Worm (Caenorhabditis elegans) whole organism, L1 larva: ENCODE results near the gene F58B4.5.

Experiments used
- C04F5.9 ChIP-seq: sonication (generic microtip); optimal IDR thresholded peaks from 2 replicates; lab custom pipeline; 2016; ENCODE audit warnings: missing genetic modification characterization, missing compliant biosample characterization
- C16A3.4 ChIP-seq: fragments of 150-350 bp; optimal IDR thresholded peaks from 2 replicates; lab custom pipeline; 2014; ENCODE audit warnings: missing biosample characterization, missing genetic modification characterization
- F16B12.6 ChIP-seq: fragments of 150-350 bp; optimal IDR thresholded peaks from 2 replicates; lab custom pipeline; 2014; ENCODE audit warnings: missing biosample characterization, missing genetic modification characterization
- aha-1 ChIP-seq: fragments of 150-350 bp; optimal IDR thresholded peaks from 2 replicates; lab custom pipeline; 2014; ENCODE audit warnings: missing biosample characterization, missing genetic modification characterization
- alr-1 ChIP-seq: fragments of 200-800 bp; sonication (Bioruptor generic); optimal IDR thresholded peaks from 2 replicates; lab custom pipeline; 2018; ENCODE audit warnings: borderline replicate concordance, mild to moderate bottlenecking, missing genetic modification characterization, missing compliant biosample characterization
- aly-2 ChIP-seq: fragments of 150-350 bp; optimal IDR thresholded peaks from 2 replicates; lab custom pipeline; 2014; ENCODE audit warnings: missing biosample characterization, missing genetic modification characterization
- blmp-1 ChIP-seq: fragments of 150-350 bp; optimal IDR thresholded peaks from 2 replicates; lab custom pipeline; 2014; ENCODE audit warnings: missing biosample characterization, missing genetic modification characterization
- ceh-82 ChIP-seq, 3 experiments: fragments of 150-350 bp in 1 of 3; sonication (generic microtip) in 2 of 3; optimal IDR thresholded peaks; 2 replicates each; lab custom pipeline; 2014 to 2017; ENCODE audit warnings: missing biosample characterization in 3 of 3, missing genetic modification characterization in 3 of 3
- ceh-88 ChIP-seq: fragments of 200-800 bp; sonication (Bioruptor generic); IDR thresholded peaks from 2 replicates; pipeline ENCODE4 v1.3.6; 2022; ENCODE audit warnings: missing genetic modification characterization, missing compliant biosample characterization
- ceh-90 ChIP-seq: sonication (generic microtip); optimal IDR thresholded peaks from 2 replicates; lab custom pipeline; 2016; ENCODE audit warnings: missing genetic modification characterization, missing compliant biosample characterization
- dpl-1 ChIP-seq, 3 experiments: fragments of 150-350 bp in 2 of 3; sonication (generic microtip) in 1 of 3; optimal IDR thresholded peaks; 2 replicates each; lab custom pipeline; 2014 to 2017; ENCODE audit warnings: missing biosample characterization in 3 of 3, missing genetic modification characterization in 3 of 3, missing genetic modification reagents in 3 of 3
- efl-1 ChIP-seq, 4 experiments: fragments of 150-350 bp; optimal IDR thresholded peaks in 3 of 4; peaks in 1 of 4; 1 replicate in 1 of 4; 2 replicates in 3 of 4; lab custom pipeline; 2014; ENCODE audit warnings: missing biosample characterization in 2 of 4, missing genetic modification characterization in 2 of 4, missing genetic modification reagents in 2 of 4
- egl-13 ChIP-seq: sonication (generic microtip); optimal IDR thresholded peaks from 2 replicates; lab custom pipeline; 2016; ENCODE audit warnings: missing genotype, missing genetic modification reagents, missing genetic modification characterization, missing compliant biosample characterization
- egl-27 ChIP-seq, 2 experiments: fragments of 150-350 bp in 1 of 2; sonication (generic microtip); optimal IDR thresholded peaks; 3 replicates each; lab custom pipeline; 2017 to 2018; ENCODE audit warnings: missing biosample characterization in 2 of 2, missing genetic modification characterization in 2 of 2, missing genetic modification reagents in 2 of 2
- elt-2 ChIP-seq: sonication (generic microtip); optimal IDR thresholded peaks from 2 replicates; lab custom pipeline; 2016; ENCODE audit warnings: missing genetic modification characterization, mild to moderate bottlenecking, inconsistent platforms, missing compliant biosample characterization, missing genetic modification reagents
- elt-3 ChIP-seq, 6 experiments: fragments of 150-350 bp in 1 of 6; sonication (generic microtip); optimal IDR thresholded peaks; 2 replicates each; lab custom pipeline; 2017 to 2018; ENCODE audit warnings: missing biosample characterization in 6 of 6, missing genetic modification characterization in 6 of 6, inconsistent platforms in 1 of 6
- fkh-10 ChIP-seq: sonication (generic microtip); optimal IDR thresholded peaks from 2 replicates; lab custom pipeline; 2017; ENCODE audit warnings: missing biosample characterization, missing genetic modification reagents, missing genetic modification characterization
- grh-1 ChIP-seq: fragments of 200-800 bp; sonication (Bioruptor generic); IDR thresholded peaks from 2 replicates; pipeline ENCODE4 v1.3.6; 2022; ENCODE audit warnings: missing genetic modification reagents, missing genetic modification characterization, missing compliant biosample characterization
- hlh-17 ChIP-seq: fragments of 200-800 bp; sonication (Bioruptor generic); optimal IDR thresholded peaks from 2 replicates; lab custom pipeline; 2018; ENCODE audit warnings: missing genetic modification characterization, mild to moderate bottlenecking, missing compliant biosample characterization, moderate library complexity, borderline replicate concordance
- hlh-4 ChIP-seq: sonication (generic microtip); optimal IDR thresholded peaks from 2 replicates; lab custom pipeline; 2016; ENCODE audit warnings: mild to moderate bottlenecking, missing genetic modification characterization, missing compliant biosample characterization
- irx-1 ChIP-seq: sonication (generic microtip); optimal IDR thresholded peaks from 2 replicates; lab custom pipeline; 2016; ENCODE audit warnings: missing genetic modification characterization, missing compliant biosample characterization
- lin-13 ChIP-seq: fragments of 150-350 bp; optimal IDR thresholded peaks from 2 replicates; lab custom pipeline; 2014; ENCODE audit warnings: missing biosample characterization, missing genetic modification reagents, missing genetic modification characterization
- lin-14 ChIP-seq: fragments of 200-800 bp; sonication (Bioruptor generic); optimal IDR thresholded peaks from 2 replicates; lab custom pipeline; 2018; ENCODE audit warnings: mild to moderate bottlenecking, missing genetic modification characterization, moderate library complexity, missing compliant biosample characterization
- lin-15B ChIP-seq: fragments of 150-350 bp; sonication (generic microtip); optimal IDR thresholded peaks from 3 replicates; lab custom pipeline; 2014; ENCODE audit warnings: missing biosample characterization, missing genetic modification characterization
- lin-39 ChIP-seq: fragments of 150-350 bp; optimal IDR thresholded peaks from 2 replicates; lab custom pipeline; 2014; ENCODE audit warnings: missing biosample characterization, missing genetic modification reagents, missing genetic modification characterization
- mab-9 ChIP-seq: fragments of 200-800 bp; sonication (Bioruptor generic); IDR thresholded peaks from 2 replicates; pipeline ENCODE4 v1.3.6; 2022; ENCODE audit warnings: missing genetic modification reagents, missing genetic modification characterization, missing compliant biosample characterization
- mef-2 ChIP-seq: fragments of 150-350 bp; optimal IDR thresholded peaks from 2 replicates; lab custom pipeline; 2014; ENCODE audit warnings: missing biosample characterization, missing genetic modification characterization
- mep-1 ChIP-seq: fragments of 150-350 bp; optimal IDR thresholded peaks from 2 replicates; lab custom pipeline; 2014; ENCODE audit warnings: missing biosample characterization, missing genetic modification characterization
- nhr-19 ChIP-seq: fragments of 200-800 bp; sonication (Bioruptor generic); conservative IDR thresholded peaks from 2 replicates; pipeline ENCODE4 v1.3.6; 2022; ENCODE audit warnings: missing genetic modification characterization, missing compliant biosample characterization
- nhr-20 ChIP-seq: sonication (generic microtip); optimal IDR thresholded peaks from 2 replicates; lab custom pipeline; 2016; ENCODE audit warnings: mild to moderate bottlenecking, missing genetic modification characterization, missing compliant biosample characterization
- nhr-237 ChIP-seq: fragments of 150-350 bp; optimal IDR thresholded peaks from 2 replicates; lab custom pipeline; 2014; ENCODE audit warnings: missing biosample characterization, missing genetic modification characterization
- nhr-28 ChIP-seq: fragments of 150-350 bp; optimal IDR thresholded peaks from 2 replicates; lab custom pipeline; 2014; ENCODE audit warnings: missing biosample characterization, missing genetic modification characterization
- nhr-71 ChIP-seq: sonication (generic microtip); optimal IDR thresholded peaks from 2 replicates; lab custom pipeline; 2016; ENCODE audit warnings: mild to moderate bottlenecking, missing genetic modification characterization, moderate library complexity, missing compliant biosample characterization
- nhr-84 ChIP-seq: sonication (generic microtip); optimal IDR thresholded peaks from 2 replicates; lab custom pipeline; 2017; ENCODE audit warnings: missing biosample characterization, missing genetic modification characterization
- nhr-85 ChIP-seq: sonication (generic microtip); peaks from one replicate; lab custom pipeline; 2016; ENCODE audit warnings: missing genetic modification characterization, inconsistent platforms, missing compliant biosample characterization
- nhr-90 ChIP-seq: sonication (generic microtip); optimal IDR thresholded peaks from 2 replicates; lab custom pipeline; 2016; ENCODE audit warnings: mild to moderate bottlenecking, missing genetic modification characterization, missing compliant biosample characterization; ENCODE audit not compliant: poor library complexity
- pax-3 ChIP-seq: fragments of 200-800 bp; sonication (Bioruptor generic); optimal IDR thresholded peaks from 2 replicates; lab custom pipeline; 2018; ENCODE audit warnings: mild to moderate bottlenecking, missing genetic modification characterization, moderate library complexity, missing compliant biosample characterization
- skn-1 ChIP-seq: fragments of 150-350 bp; optimal IDR thresholded peaks from 2 replicates; lab custom pipeline; 2014; ENCODE audit warnings: missing biosample characterization, missing genetic modification characterization
- snu-23 ChIP-seq: sonication (generic microtip); optimal IDR thresholded peaks from 2 replicates; lab custom pipeline; 2016; ENCODE audit warnings: missing genetic modification characterization, missing compliant biosample characterization
- sox-4 ChIP-seq: sonication (generic microtip); optimal IDR thresholded peaks from 2 replicates; lab custom pipeline; 2016; ENCODE audit warnings: missing genetic modification characterization, missing compliant biosample characterization
- sptf-1 ChIP-seq: fragments of 150-350 bp; optimal IDR thresholded peaks from 2 replicates; lab custom pipeline; 2014; ENCODE audit warnings: missing biosample characterization, missing genetic modification characterization
- swsn-7 ChIP-seq: sonication (generic microtip); optimal IDR thresholded peaks from 2 replicates; lab custom pipeline; 2016; ENCODE audit warnings: missing genetic modification characterization, missing compliant biosample characterization
- tlp-1 ChIP-seq: fragments of 150-350 bp; optimal IDR thresholded peaks from 2 replicates; lab custom pipeline; 2014; ENCODE audit warnings: missing biosample characterization, missing genetic modification characterization
- unc-130 ChIP-seq: fragments of 150-350 bp; optimal IDR thresholded peaks from 2 replicates; lab custom pipeline; 2017; ENCODE audit warnings: missing biosample characterization, missing genetic modification characterization, inconsistent platforms
- unc-30 ChIP-seq: sonication (generic microtip); optimal IDR thresholded peaks from 2 replicates; lab custom pipeline; 2017; ENCODE audit warnings: missing biosample characterization, missing genetic modification characterization
- unc-86 ChIP-seq: sonication (generic microtip); optimal IDR thresholded peaks from 2 replicates; lab custom pipeline; 2016; ENCODE audit warnings: missing genetic modification characterization, missing compliant biosample characterization
- xbp-1 ChIP-seq: sonication (generic microtip); optimal IDR thresholded peaks from 2 replicates; lab custom pipeline; 2016; ENCODE audit warnings: missing genetic modification characterization, missing compliant biosample characterization
- zag-1 ChIP-seq: fragments of 150-350 bp; optimal IDR thresholded peaks from 2 replicates; lab custom pipeline; 2014; ENCODE audit warnings: missing biosample characterization, missing genetic modification characterization
- zip-4 ChIP-seq: fragments of 200-800 bp; sonication (Bioruptor generic); optimal IDR thresholded peaks from 2 replicates; lab custom pipeline; 2018; ENCODE audit warnings: mild to moderate bottlenecking, missing genetic modification characterization, moderate library complexity, missing compliant biosample characterization
- ztf-11 ChIP-seq, 2 experiments: sonication (generic microtip); optimal IDR thresholded peaks; 2 replicates each; lab custom pipeline; 2016 to 2017; ENCODE audit warnings: missing genetic modification characterization in 2 of 2, missing biosample characterization in 1 of 2, missing compliant biosample characterization in 1 of 2
- ztf-4 ChIP-seq: fragments of 150-350 bp; optimal IDR thresholded peaks from 2 replicates; lab custom pipeline; 2014; ENCODE audit warnings: missing biosample characterization, missing genetic modification characterization

F58B4.5 gene

ce11 chrV:10936681-10937080 is 4.2 kb downstream of the F58B4.5 start, which contains the start of gene F17C11.12:
Gene F17C11.12, minus strand, starts transcription at chrV:10936920.
- no peak for TF ChIP-seq xbp-1 (tag; lab: Kevin White, UChicago)
- TF ChIP-seq nhr-20 (tag; lab: Kevin White, UChicago) = peak; percentile 1
- no peak for TF ChIP-seq egl-13 (tag; lab: Kevin White, UChicago)
- TF ChIP-seq elt-2 (tag; lab: Kevin White, UChicago) = peak; percentile 83
- TF ChIP-seq egl-27 (tag; optimal IDR thresholded peaks at IDR 0.05; lab: Kevin White, UChicago) = no peak
- TF ChIP-seq, all 84 proteins: peak for 2

ce11 chrV:10937294-10937693 is 4.8 kb downstream of the F58B4.5 start:
- TF ChIP-seq elt-2 (tag; lab: Kevin White, UChicago) (no peak), hlh-17 (GFP tag; lab: Kevin White, UChicago) (no peak), nhr-85 (tag; lab: Kevin White, UChicago) (no peak), pax-3 (tag; lab: Kevin White, UChicago) (no peak), sptf-1 (tag; lab: Kevin White, UChicago) (no peak), nhr-84 (no peak), tlp-1 (no peak), unc-30 (no peak), aly-2 (tag; lab: Kevin White, UChicago) (no peak), nhr-28 (tag; lab: Kevin White, UChicago) (no peak), C04F5.9 (tag; lab: Kevin White, UChicago) (no peak), nhr-90 (tag; lab: Kevin White, UChicago) (no peak), mep-1 (tag; lab: Kevin White, UChicago) (peak; percentile 30), ceh-90 (tag; lab: Kevin White, UChicago) (no peak), snu-23 (GFP tag; lab: Kevin White, UChicago) (peak; percentile 41), zip-4 (no peak), ztf-11 (tag; optimal IDR thresholded peaks at IDR 0.05; lab: Kevin White, UChicago) (no peak), fkh-10 (peak; percentile 92), unc-130 (tag; lab: Kevin White, UChicago) (no peak), F16B12.6 (tag; lab: Kevin White, UChicago) (no peak), blmp-1 (tag; lab: Kevin White, UChicago) (no peak), elt-3 (tag; optimal IDR thresholded peaks at IDR 0.05; lab: Kevin White, UChicago) (peak in 1 of 6 experiments; percentile 65), nhr-71 (tag; lab: Kevin White, UChicago) (peak; percentile 88), hlh-4 (tag; lab: Kevin White, UChicago) (no peak), lin-39 (tag; lab: Kevin White, UChicago) (no peak), zag-1 (tag; lab: Kevin White, UChicago) (no peak), dpl-1 (GFP tag; optimal IDR thresholded peaks at IDR 0.05; lab: Kevin White, UChicago) (peak in 1 of 3 experiments; percentile 2), alr-1 (tag; lab: Kevin White, UChicago) (no peak), grh-1 (GFP tag; lab: Robert Waterston, UW) (no peak), nhr-19 (peak; percentile 88), C16A3.4 (tag; lab: Kevin White, UChicago) (no peak), swsn-7 (tag; lab: Kevin White, UChicago) (peak; percentile 30), mab-9 (GFP tag; lab: Robert Waterston, UW) (no peak), ceh-82 (tag; optimal IDR thresholded peaks at IDR 0.05; lab: Kevin White, UChicago) (no peak), irx-1 (tag; lab: Kevin White, UChicago) (peak; percentile 17), efl-1 (optimal IDR thresholded peaks at IDR 0.05; lab: Kevin White, UChicago) (no peak), efl-1 (GFP tag; optimal IDR thresholded peaks at IDR 0.05 in 1 of 2; lab: Kevin White, UChicago) (peak in 1 of 2 experiments; percentile 62), sox-4 (tag; lab: Kevin White, UChicago) (no peak), skn-1 (peak; percentile 64), lin-13 (GFP tag; lab: Kevin White, UChicago) (no peak), ceh-88 (GFP tag; lab: Robert Waterston, UW) (no peak), ztf-4 (tag; lab: Kevin White, UChicago) (peak; percentile 45), lin-14 (GFP tag; lab: Kevin White, UChicago) (peak; percentile 67), lin-15B (tag; lab: Kevin White, UChicago) (no peak), aha-1 (tag; lab: Kevin White, UChicago) (no peak), nhr-237 (tag; lab: Kevin White, UChicago) (no peak), unc-86 (no peak), egl-27 (tag; optimal IDR thresholded peaks at IDR 0.05; lab: Kevin White, UChicago) (no peak), mef-2 (tag; lab: Kevin White, UChicago) (no peak)
